Worm (Caenorhabditis elegans): ENCODE data around the gene snu-66.

DNA sequence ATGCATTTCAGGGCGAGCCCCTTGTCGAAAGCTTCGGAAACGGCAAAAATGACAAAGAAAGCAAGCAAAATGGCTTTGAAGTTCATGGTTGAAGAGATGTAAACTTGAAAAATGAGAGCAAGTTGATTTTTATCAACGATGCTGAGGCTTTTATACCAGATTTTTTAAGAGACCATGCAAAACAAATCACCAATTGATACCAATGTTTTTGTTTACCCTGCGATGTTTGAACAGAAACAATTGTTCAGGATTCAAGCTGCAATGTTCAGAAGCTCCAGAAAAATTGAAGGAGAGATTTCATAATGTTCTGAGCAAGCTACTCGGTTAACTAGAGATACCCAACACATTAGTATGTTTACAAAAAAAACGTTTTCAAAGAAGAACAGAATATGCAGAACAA, 53.2 kb downstream of the snu-66 start, which contains the start of gene C54F6.15:
- no peak for TF ChIP-seq elt-3 (tag; optimal IDR thresholded peaks at IDR 0.05)
- TF ChIP-seq ama-1 (optimal IDR thresholded peaks at IDR 0.05), result no peak
- no peak for TF ChIP-seq elt-1 (tag; optimal IDR thresholded peaks at IDR 0.05)
- no peak for TF ChIP-seq fos-1 (tag; optimal IDR thresholded peaks at IDR 0.05)
- TF ChIP-seq aly-2 (tag; optimal IDR thresholded peaks at IDR 0.05), result no peak
- no peak for TF ChIP-seq unc-39 (tag; optimal IDR thresholded peaks at IDR 0.05)
- TF ChIP-seq unc-55 (GFP tag; optimal IDR thresholded peaks at IDR 0.05), result no peak
- no peak for TF ChIP-seq mab-5 (tag; optimal IDR thresholded peaks at IDR 0.05)
- TF ChIP-seq ceh-16 (tag; optimal IDR thresholded peaks at IDR 0.05), result no peak

Data from whole organism, L2 larva.